Fruit fly (Drosophila melanogaster) whole organism, pupa: ENCODE measurements around the gene Tsp29Fb.

Experiments used
- CG10348 ChIP-seq: fragments of 200-800 bp; sonication (Bioruptor generic); IDR thresholded peaks from 2 replicates; pipeline ENCODE4 v1.3.6; 2022; ENCODE audit warnings: missing biosample characterization, missing genetic modification characterization
- CG13204 ChIP-seq: fragments of 200-800 bp; sonication (Bioruptor generic); optimal IDR thresholded peaks from 2 replicates; lab custom pipeline; 2018; ENCODE audit warnings: missing biosample characterization, mild to moderate bottlenecking, missing genetic modification characterization, moderate library complexity
- CG15710 ChIP-seq: fragments of 200-800 bp; sonication (Bioruptor generic); optimal IDR thresholded peaks from 2 replicates; lab custom pipeline; 2018; ENCODE audit warnings: missing biosample characterization, mild to moderate bottlenecking, missing genetic modification characterization, moderate library complexity
- CG32121 ChIP-seq: fragments of 200-800 bp; sonication (Bioruptor generic); IDR thresholded peaks from 2 replicates; pipeline ENCODE4 v1.3.6; 2022; ENCODE audit warnings: missing biosample characterization, missing genetic modification characterization
- CG34367 ChIP-seq: fragments of 200-800 bp; sonication (Bioruptor generic); optimal IDR thresholded peaks from 2 replicates; lab custom pipeline; 2018; ENCODE audit warnings: missing biosample characterization, mild to moderate bottlenecking, missing genetic modification characterization
- CG8159 ChIP-seq: fragments of 200-800 bp; sonication (Bioruptor generic); optimal IDR thresholded peaks from 3 replicates; lab custom pipeline; 2018; ENCODE audit warnings: missing biosample characterization, mild to moderate bottlenecking, missing genetic modification characterization, moderate library complexity
- CG8301 ChIP-seq: fragments of 200-800 bp; sonication (Bioruptor generic); optimal IDR thresholded peaks from 2 replicates; lab custom pipeline; 2018; ENCODE audit warnings: missing biosample characterization, mild to moderate bottlenecking, missing genetic modification characterization
- CG9948 ChIP-seq: fragments of 200-800 bp; sonication (Bioruptor generic); optimal IDR thresholded peaks from 2 replicates; lab custom pipeline; 2018; ENCODE audit warnings: missing biosample characterization, mild to moderate bottlenecking, missing genetic modification characterization, moderate library complexity
- Pif1A ChIP-seq: fragments of 200-800 bp; sonication (Bioruptor generic); optimal IDR thresholded peaks from 3 replicates; lab custom pipeline; 2016; ENCODE audit warnings: missing biosample characterization, missing genetic modification characterization
- Pif1B ChIP-seq: fragments of 200-800 bp; sonication (Bioruptor generic); optimal IDR thresholded peaks from 3 replicates; lab custom pipeline; 2016; ENCODE audit warnings: missing biosample characterization, missing genetic modification characterization
- gl ChIP-seq: fragments of 200-800 bp; sonication (Bioruptor generic); optimal IDR thresholded peaks from 2 replicates; lab custom pipeline; 2018; ENCODE audit warnings: missing biosample characterization, mild to moderate bottlenecking, missing genetic modification characterization
- rn ChIP-seq: fragments of 200-800 bp; sonication (Bioruptor generic); IDR thresholded peaks from 2 replicates; pipeline ENCODE4 v1.3.6; 2022; ENCODE audit warnings: missing biosample characterization, missing genetic modification characterization

dm6 chr2L:8964657-8965056 is 27.5 kb downstream of the Tsp29Fb start, which contains the start of gene CG32984:
- TF ChIP-seq CG10348 (GFP tag; lab: Robert Waterston, UW) (no peak), CG34367 (tag; lab: Kevin White, UChicago) (no peak), CG9948 (tag; lab: Kevin White, UChicago) (no peak), CG13204 (no peak), gl (tag; lab: Kevin White, UChicago) (no peak), CG32121 (GFP tag; lab: Robert Waterston, UW) (no peak), CG15710 (no peak), Pif1B (GFP tag; lab: Kevin White, UChicago) (no peak), rn (GFP tag; lab: Robert Waterston, UW) (no peak), CG8159 (no peak), Pif1A (GFP tag; lab: Kevin White, UChicago) (no peak), CG8301 (tag; lab: Kevin White, UChicago) (no peak)
